Worm (Caenorhabditis elegans): ENCODE measurements around the gene algn-1.
A peak's percentile ranks its signal among the peaks of the same experiment; 100 is the strongest.

The algn-1 gene

ce11 chrIII:6453665-6454064 lies 6.3 kb upstream of the algn-1 start (continued):
- TF ChIP-seq ama-1 (optimal IDR thresholded peaks at IDR 0.05) (no peak), dpl-1 (GFP tag; optimal IDR thresholded peaks at IDR 0.05) (peak; percentile 73 to 79 (median 76)), sptf-1 (tag; optimal IDR thresholded peaks at IDR 0.05) (no peak), irx-1 (tag; optimal IDR thresholded peaks at IDR 0.05) (no peak), efl-3 (GFP tag; optimal IDR thresholded peaks at IDR 0.05) (no peak), nhr-19 (GFP tag; conservative IDR thresholded peaks at IDR 0.05) (peak; percentile 78), egl-13 (tag; optimal IDR thresholded peaks at IDR 0.05) (no peak), lin-35 (GFP tag; optimal IDR thresholded peaks at IDR 0.05) (peak; percentile 84 to 89), Y116A8C.19 (tag; optimal IDR thresholded peaks at IDR 0.05; ENCODE audit: borderline replicate concordance) (no peak), vab-15 (tag; optimal IDR thresholded peaks at IDR 0.05) (no peak), nhr-71 (tag; optimal IDR thresholded peaks at IDR 0.05) (peak; percentile 85), swsn-7 (tag; optimal IDR thresholded peaks at IDR 0.05) (peak; percentile 75), hlh-17 (GFP tag; optimal IDR thresholded peaks at IDR 0.05; ENCODE audit: borderline replicate concordance) (no peak), tlp-1 (tag; optimal IDR thresholded peaks at IDR 0.05) (no peak), nhr-20 (tag; optimal IDR thresholded peaks at IDR 0.05) (peak; percentile 77), fkh-10 (GFP tag; optimal IDR thresholded peaks at IDR 0.05) (peak; percentile 18), mep-1 (tag; optimal IDR thresholded peaks at IDR 0.05) (peak; percentile 49), alr-1 (tag; optimal IDR thresholded peaks at IDR 0.05; ENCODE audit: borderline replicate concordance) (no peak), sup-37 (GFP tag; optimal IDR thresholded peaks at IDR 0.05) (no peak), blmp-1 (tag; optimal IDR thresholded peaks at IDR 0.05) (peak; percentile 93), elt-2 (tag; optimal IDR thresholded peaks at IDR 0.05) (no peak), nhr-85 (tag) (peak; percentile 83), aha-1 (tag; optimal IDR thresholded peaks at IDR 0.05) (no peak), ceh-90 (tag; optimal IDR thresholded peaks at IDR 0.05) (no peak), unc-130 (tag; optimal IDR thresholded peaks at IDR 0.05) (no peak), isw-1 (GFP tag; IDR thresholded peaks at IDR 0.05) (peak; percentile 46), ztf-11 (tag; optimal IDR thresholded peaks at IDR 0.05) (no peak), mdl-1 (tag; optimal IDR thresholded peaks at IDR 0.05) (peak in 1 of 2 experiments; percentile 58)

DNA sequence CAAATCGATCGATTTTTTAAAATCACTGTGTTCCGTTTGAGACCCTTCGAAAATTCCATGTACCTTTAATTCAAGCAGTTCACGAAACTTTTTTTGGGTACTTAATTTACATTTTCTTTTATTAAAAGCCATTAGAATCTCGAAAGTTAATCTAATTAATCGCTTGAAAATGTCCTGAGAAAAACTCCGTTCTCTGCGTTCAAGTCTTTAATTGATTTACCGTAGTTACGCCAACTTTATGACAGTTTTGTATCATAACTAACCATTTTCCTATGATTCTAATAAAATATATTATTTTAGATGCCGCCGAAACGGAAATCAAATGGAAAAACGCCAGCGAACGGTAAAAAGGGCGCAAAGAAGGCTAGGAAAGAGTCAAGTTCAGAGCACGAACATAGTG lies 5.7 kb upstream of the algn-1 start, which contains the start of gene jhdm-1:
Gene jhdm-1, plus strand, starts transcription at position 301 of the 400 bp plus-strand sequence.
- TF ChIP-seq alr-1 (tag; optimal IDR thresholded peaks at IDR 0.05; ENCODE audit: borderline replicate concordance) (no peak), unc-62 (GFP tag; optimal IDR thresholded peaks at IDR 0.05) (no peak), tlp-1 (tag; optimal IDR thresholded peaks at IDR 0.05) (no peak), egl-13 (tag; optimal IDR thresholded peaks at IDR 0.05) (no peak), efl-1 (optimal IDR thresholded peaks at IDR 0.05) (no peak), efl-1 (GFP tag; optimal IDR thresholded peaks at IDR 0.05 in 1 of 2) (no peak), elt-3 (tag; optimal IDR thresholded peaks at IDR 0.05) (no peak), fkh-10 (GFP tag; optimal IDR thresholded peaks at IDR 0.05) (no peak), unc-86 (tag; optimal IDR thresholded peaks at IDR 0.05) (no peak), jun-1 (tag; optimal IDR thresholded peaks at IDR 0.05) (no peak), vab-15 (tag; optimal IDR thresholded peaks at IDR 0.05) (no peak), nhr-76 (tag; optimal IDR thresholded peaks at IDR 0.05) (no peak), pqm-1 (tag; optimal IDR thresholded peaks at IDR 0.05) (no peak), grh-1 (GFP tag; IDR thresholded peaks at IDR 0.05) (no peak), nhr-85 (tag) (no peak), elt-2 (tag; optimal IDR thresholded peaks at IDR 0.05) (no peak), lin-13 (GFP tag; optimal IDR thresholded peaks at IDR 0.05) (no peak), aly-2 (tag; optimal IDR thresholded peaks at IDR 0.05) (no peak), lin-14 (GFP tag; optimal IDR thresholded peaks at IDR 0.05) (no peak)

DNA sequence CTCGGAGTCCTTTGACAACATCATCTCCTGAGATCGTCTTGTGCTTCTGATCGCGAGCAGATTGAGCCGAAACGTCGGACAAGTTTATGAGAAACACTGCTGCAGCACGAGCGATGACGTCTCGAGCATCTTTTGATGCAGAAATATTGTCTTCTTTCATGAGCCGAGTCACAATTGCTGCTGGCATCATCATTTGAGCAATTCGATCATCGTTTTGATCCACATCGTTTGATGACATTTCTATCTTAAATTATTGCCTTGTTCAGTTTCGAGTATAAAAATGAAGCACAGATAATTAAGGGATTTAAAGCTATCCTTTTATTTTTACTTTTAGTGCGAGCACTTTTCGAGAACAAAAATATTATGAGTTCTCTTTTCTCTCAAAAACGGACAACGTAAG lies 2.7 kb downstream of the algn-1 start, which contains the start of gene T26A5.8:
Gene T26A5.8, minus strand, starts transcription at position 247 of the 400 bp plus-strand sequence.
- TF ChIP-seq pqm-1 (tag; optimal IDR thresholded peaks at IDR 0.05) = no peak
- TF ChIP-seq swsn-7 (tag; optimal IDR thresholded peaks at IDR 0.05) = no peak
- peak; percentile 9 for TF ChIP-seq nhr-85 (tag)
- TF ChIP-seq tbx-2 (tag; optimal IDR thresholded peaks at IDR 0.05) = no peak
- TF ChIP-seq elt-2 (tag; optimal IDR thresholded peaks at IDR 0.05) = peak; percentile 1
- TF ChIP-seq mdl-1 (tag; optimal IDR thresholded peaks at IDR 0.05) = no peak
- peak; percentile 11 for TF ChIP-seq nhr-47 (tag; optimal IDR thresholded peaks at IDR 0.05)
- TF ChIP-seq xbp-1 (tag; optimal IDR thresholded peaks at IDR 0.05) = no peak
- no peak for TF ChIP-seq irx-1 (tag; optimal IDR thresholded peaks at IDR 0.05)
- no peak for TF ChIP-seq lin-15B (tag; optimal IDR thresholded peaks at IDR 0.05)
- peak; percentile 68 for TF ChIP-seq ama-1 (optimal IDR thresholded peaks at IDR 0.05)
- TF ChIP-seq ceh-82 (tag; optimal IDR thresholded peaks at IDR 0.05) = no peak
- TF ChIP-seq aha-1 (tag; optimal IDR thresholded peaks at IDR 0.05) = no peak
- no peak for TF ChIP-seq lin-14 (GFP tag; optimal IDR thresholded peaks at IDR 0.05)
- TF ChIP-seq nhr-19 (GFP tag; conservative IDR thresholded peaks at IDR 0.05) = 0 out of 2 replicates have a peak, but pooled peaks have one; percentile 2
- TF ChIP-seq elt-3 (tag; optimal IDR thresholded peaks at IDR 0.05) = no peak
- TF ChIP-seq nhr-71 (tag; optimal IDR thresholded peaks at IDR 0.05) = peak; percentile 56
- TF ChIP-seq ztf-4 (tag; optimal IDR thresholded peaks at IDR 0.05) = peak; percentile 66
- no peak for TF ChIP-seq ceh-88 (GFP tag; IDR thresholded peaks at IDR 0.05)
- TF ChIP-seq snu-23 (GFP tag; optimal IDR thresholded peaks at IDR 0.05) = peak; percentile 11
- TF ChIP-seq nhr-28 (tag; optimal IDR thresholded peaks at IDR 0.05) = no peak
- TF ChIP-seq lin-39 (tag; optimal IDR thresholded peaks at IDR 0.05) = no peak

All from whole organism, L1 larva.